Worm (Caenorhabditis elegans) whole organism, dauer: ENCODE data around the gene srh-47.

Source experiments
- unc-62 ChIP-seq: sonication (generic microtip); optimal IDR thresholded peaks from 2 replicates; lab custom pipeline; 2017; ENCODE audit warnings: missing biosample characterization, missing genetic modification reagents, missing genetic modification characterization

Gene srh-47

ce11 chrV:11279564-11279963, 20.9 kb downstream of the srh-47 start:
- no peak for TF ChIP-seq unc-62

- TF ChIP-seq unc-62: no peak
Observed at ce11 chrV:11272848-11273247, 27.6 kb downstream of the srh-47 start, which contains the start of gene clec-223. clec-223 (plus strand) TSS chrV:11273148.

- TF ChIP-seq unc-62: no peak
Observed at ce11 chrV:11271051-11271450, 29.4 kb downstream of the srh-47 start, which contains the start of gene clec-222. clec-222 (plus strand) TSS chrV:11271351.

- TF ChIP-seq unc-62: no peak
Observed at ce11 chrV:11268791-11269190, 31.6 kb downstream of the srh-47 start, which contains the start of gene str-115. str-115 (plus strand) TSS chrV:11269091.

- TF ChIP-seq unc-62: no peak
Observed at ce11 chrV:11266681-11267080, 33.8 kb downstream of the srh-47 start, which contains the start of gene str-116. str-116 (plus strand) TSS chrV:11266981.

- TF ChIP-seq unc-62: no peak
Observed at ce11 chrV:11265482-11265881, 35.0 kb downstream of the srh-47 start, which contains the start of gene cln-3.1. cln-3.1 (minus strand) TSS chrV:11265652.

- no peak for TF ChIP-seq unc-62
Observed at ce11 chrV:11263025-11263424, 37.4 kb downstream of the srh-47 start, which contains the start of gene F07B10.4. F07B10.4 (minus strand) TSS chrV:11263125.

ce11 chrV:11260622-11261021, 39.8 kb downstream of the srh-47 start, which contains the start of gene F07B10.7:
F07B10.7 (minus strand) TSS chrV:11260722.
- no peak for TF ChIP-seq unc-62

ce11 chrV:11258896-11259295, 41.5 kb downstream of the srh-47 start, which contains the start of gene lgc-36:
lgc-36 (minus strand) TSS chrV:11258996.
- TF ChIP-seq unc-62: no peak

- TF ChIP-seq unc-62: no peak
Observed at ce11 chrV:11254980-11255379, 45.5 kb downstream of the srh-47 start, which contains the start of gene srsx-31. srsx-31 (minus strand) TSS chrV:11255080.

ce11 chrV:11252429-11252828, 48.0 kb downstream of the srh-47 start, which contains the start of gene srsx-33:
srsx-33 (minus strand) TSS chrV:11252529.
- TF ChIP-seq unc-62: no peak

- no peak for TF ChIP-seq unc-62
Observed at ce11 chrV:11251798-11252197, 48.6 kb downstream of the srh-47 start.

ce11 chrV:11250735-11251134, 49.7 kb downstream of the srh-47 start, which contains the start of gene T19B10.12:
T19B10.12 (plus strand) TSS chrV:11251035.
- no peak for TF ChIP-seq unc-62
